Worm (Caenorhabditis elegans) whole organism, L3 larva: ENCODE measurements around the gene Y40C5A.4.

Experiments used
- R02D3.7 ChIP-seq: fragments of 150-350 bp; optimal IDR thresholded peaks from 2 replicates; lab custom pipeline; 2014; ENCODE audit warnings: missing biosample characterization, missing genetic modification characterization
- ZK546.5 ChIP-seq: sonication (generic microtip); optimal IDR thresholded peaks from 2 replicates; lab custom pipeline; 2017; ENCODE audit warnings: missing biosample characterization, missing genetic modification characterization
- aly-2 ChIP-seq: fragments of 150-350 bp; optimal IDR thresholded peaks from 2 replicates; lab custom pipeline; 2014; ENCODE audit warnings: missing biosample characterization, missing genetic modification characterization
- lin-15B ChIP-seq: fragments of 150-350 bp; optimal IDR thresholded peaks from 2 replicates; lab custom pipeline; 2014; ENCODE audit warnings: missing biosample characterization, missing genetic modification characterization
- nhr-12 ChIP-seq: fragments of 150-350 bp; optimal IDR thresholded peaks from 2 replicates; lab custom pipeline; 2014; ENCODE audit warnings: missing biosample characterization, missing genetic modification characterization
- nhr-23 ChIP-seq: fragments of 150-350 bp; optimal IDR thresholded peaks from 2 replicates; lab custom pipeline; 2014; ENCODE audit warnings: missing biosample characterization, missing genetic modification reagents, missing genetic modification characterization
- nhr-237 ChIP-seq: fragments of 150-350 bp; optimal IDR thresholded peaks from 2 replicates; lab custom pipeline; 2014; ENCODE audit warnings: missing biosample characterization, missing genetic modification characterization
- nhr-25 ChIP-seq: sonication (generic microtip); optimal IDR thresholded peaks from 2 replicates; lab custom pipeline; 2017; ENCODE audit warnings: missing biosample characterization, missing genetic modification characterization
- nhr-77 ChIP-seq: fragments of 150-350 bp; optimal IDR thresholded peaks from 2 replicates; lab custom pipeline; 2014; ENCODE audit warnings: missing biosample characterization, missing genetic modification characterization
- pha-4 ChIP-seq: fragments of 150-350 bp; optimal IDR thresholded peaks from 2 replicates; lab custom pipeline; 2014; ENCODE audit warnings: missing biosample characterization, missing genetic modification reagents, missing genetic modification characterization
- pqm-1 ChIP-seq: fragments of 150-350 bp; optimal IDR thresholded peaks from 2 replicates; lab custom pipeline; 2017; ENCODE audit warnings: missing biosample characterization, missing genetic modification characterization, inconsistent platforms
- unc-39 ChIP-seq: sonication (generic microtip); optimal IDR thresholded peaks from 4 replicates; lab custom pipeline; 2017; ENCODE audit warnings: missing biosample characterization, missing genetic modification characterization
- ztf-11 ChIP-seq: fragments of 150-350 bp; optimal IDR thresholded peaks from 2 replicates; lab custom pipeline; 2014; ENCODE audit warnings: missing biosample characterization, missing genetic modification characterization

DNA sequence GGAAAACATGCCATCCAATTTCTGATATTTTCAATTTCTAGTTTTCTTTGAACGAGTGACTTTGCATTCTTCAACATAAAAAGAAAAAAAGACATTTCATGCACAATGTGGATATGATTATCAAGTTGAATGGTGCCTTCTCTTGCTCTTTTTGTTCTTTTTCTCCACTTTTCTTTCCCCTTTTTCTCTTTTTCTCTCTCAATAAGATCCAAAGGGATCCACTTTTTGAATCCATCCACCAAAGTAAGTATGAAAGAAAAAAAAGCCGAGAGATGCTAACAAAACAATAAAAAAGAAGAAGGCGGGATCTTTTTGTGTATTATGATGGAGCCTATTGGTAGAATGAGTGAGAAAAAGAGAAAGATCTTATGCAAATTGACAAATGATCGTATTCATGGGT, 42.4 kb upstream of the Y40C5A.4 start:
- no peak for TF ChIP-seq nhr-77
- no peak for TF ChIP-seq R02D3.7 (tag; lab: Kevin White, UChicago)
- no peak for TF ChIP-seq nhr-12 (tag; lab: Kevin White, UChicago)
- TF ChIP-seq aly-2 (tag; lab: Kevin White, UChicago): no peak
- no peak for TF ChIP-seq ZK546.5 (tag; lab: Kevin White, UChicago)
- TF ChIP-seq pqm-1 (tag; lab: Kevin White, UChicago): no peak
- TF ChIP-seq lin-15B (tag; lab: Kevin White, UChicago): no peak
- no peak for TF ChIP-seq nhr-237
- TF ChIP-seq nhr-23 (tag; lab: Kevin White, UChicago): no peak
- no peak for TF ChIP-seq ztf-11 (tag; lab: Kevin White, UChicago)
- TF ChIP-seq nhr-25 (tag; lab: Kevin White, UChicago): no peak
- TF ChIP-seq unc-39 (tag; lab: Kevin White, UChicago): no peak
- TF ChIP-seq pha-4 (tag; lab: Kevin White, UChicago): no peak
